Fruit fly (Drosophila melanogaster): ENCODE data around the gene CTCF.

Gene CTCF

DNA sequence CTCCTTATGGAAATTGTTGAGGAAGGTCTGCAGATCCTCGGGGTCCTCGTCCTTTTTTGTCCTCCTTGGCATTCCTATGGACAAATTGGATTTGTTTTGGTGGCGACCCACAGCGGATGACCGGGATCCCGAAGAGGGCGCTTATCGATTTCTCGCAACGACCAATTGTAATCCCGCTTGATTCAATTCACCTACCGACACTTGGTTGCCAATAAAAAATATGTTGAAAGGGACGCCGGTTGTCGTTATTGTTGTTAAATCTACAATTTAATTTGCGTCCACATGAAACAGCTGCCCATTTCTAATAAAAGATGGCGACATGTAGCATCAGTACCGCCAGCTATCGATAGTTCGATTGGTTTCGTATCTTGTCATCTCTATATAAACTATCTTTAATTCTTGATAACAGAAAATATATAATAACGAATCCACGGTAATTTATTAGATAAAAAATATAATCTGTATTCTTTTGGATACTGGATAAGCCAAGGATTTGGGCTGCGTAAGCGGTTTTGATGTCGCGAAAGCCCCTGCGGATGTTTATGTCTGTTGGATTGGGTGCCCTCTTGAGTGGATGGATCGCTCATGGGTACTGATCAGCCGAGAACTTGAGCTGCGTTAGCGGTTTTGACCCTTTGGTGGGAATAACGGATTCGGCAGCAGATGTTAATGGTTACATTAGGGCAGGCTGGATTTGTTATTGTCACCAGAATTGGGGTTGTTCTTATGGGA, at the start of gene CTCF (continued):
- peak; percentile 16 for TF ChIP-seq dmrt99B (tag; optimal IDR thresholded peaks at IDR 0.05)
- TF ChIP-seq CG11398 (GFP tag; optimal IDR thresholded peaks at IDR 0.05), result peak; percentile 3
- 0 out of 2 replicates have a peak, but pooled peaks have one; percentile 8 for TF ChIP-seq seq (GFP tag; IDR thresholded peaks at IDR 0.05)
- TF ChIP-seq Camta (GFP tag; optimal IDR thresholded peaks at IDR 0.05), result peak; percentile 19
- TF ChIP-seq CG6654 (GFP tag; optimal IDR thresholded peaks at IDR 0.05), result peak; percentile 29
- TF ChIP-seq YL-1 (GFP tag; optimal IDR thresholded peaks at IDR 0.05), result peak; percentile 87
- peak; percentile 6; the same call in 1 of the 4 replicates for TF ChIP-seq Gug (GFP tag; IDR thresholded peaks at IDR 0.05)
- peak; percentile 5 for TF ChIP-seq Bteb2 (GFP tag; optimal IDR thresholded peaks at IDR 0.05)
- TF ChIP-seq CG12659 (GFP tag; optimal IDR thresholded peaks at IDR 0.05), result peak; percentile 77
- TF ChIP-seq CG10267 (tag; optimal IDR thresholded peaks at IDR 0.05), result peak; percentile 62
- peak; percentile 7 for TF ChIP-seq CG18619 (GFP tag; optimal IDR thresholded peaks at IDR 0.05)
- peak; percentile 36 for TF ChIP-seq CG9876 (GFP tag; optimal IDR thresholded peaks at IDR 0.05)
- TF ChIP-seq CG10147 (GFP tag; optimal IDR thresholded peaks at IDR 0.05), result peak; percentile 32
- peak; percentile 50; the same call in 1 of the 2 replicates for TF ChIP-seq nerfin-2 (GFP tag; IDR thresholded peaks at IDR 0.05; ENCODE audit: partially characterized antibody)
- peak; percentile 16 for TF ChIP-seq ewg (GFP tag; optimal IDR thresholded peaks at IDR 0.05)
- TF ChIP-seq chinmo (GFP tag; IDR thresholded peaks at IDR 0.05; ENCODE audit: partially characterized antibody), result 0 out of 4 replicates have a peak, but pooled peaks have one; percentile 50
- TF ChIP-seq CG13296 (GFP tag; optimal IDR thresholded peaks at IDR 0.05), result peak; percentile 37
- peak; percentile 41 for TF ChIP-seq Dad (GFP tag; optimal IDR thresholded peaks at IDR 0.05)
- peak; percentile 37 for TF ChIP-seq CG13775 (GFP tag; optimal IDR thresholded peaks at IDR 0.05)
- TF ChIP-seq Taf1 (GFP tag; IDR thresholded peaks at IDR 0.05), result no peak
- TF ChIP-seq Abd-B (GFP tag; optimal IDR thresholded peaks at IDR 0.05), result peak; percentile 14
- TF ChIP-seq BtbVII (GFP tag; optimal IDR thresholded peaks at IDR 0.05), result peak; percentile 32
- TF ChIP-seq BEAF-32 (GFP tag; optimal IDR thresholded peaks at IDR 0.05), result peak; percentile 85
- TF ChIP-seq slp2 (GFP tag; optimal IDR thresholded peaks at IDR 0.05), result peak; percentile 39
- TF ChIP-seq CG4424 (GFP tag; optimal IDR thresholded peaks at IDR 0.05), result peak; percentile 43
- TF ChIP-seq ken (GFP tag; IDR thresholded peaks at IDR 0.05), result no peak
- peak; percentile 51 for TF ChIP-seq Dp (GFP tag; optimal IDR thresholded peaks at IDR 0.05)
- TF ChIP-seq CG11247 (GFP tag; IDR thresholded peaks at IDR 0.05), result peak; percentile 45; the same call in 1 of the 2 replicates
- peak; percentile 17 for TF ChIP-seq CG1647 (GFP tag; optimal IDR thresholded peaks at IDR 0.05)
- TF ChIP-seq kah (GFP tag; optimal IDR thresholded peaks at IDR 0.05), result no peak
- no peak for TF ChIP-seq sens-2 (GFP tag; IDR thresholded peaks at IDR 0.05)
- peak; percentile 30 for TF ChIP-seq Sry-β (GFP tag; optimal IDR thresholded peaks at IDR 0.05)
- peak; percentile 33 for TF ChIP-seq Mes4 (GFP tag; optimal IDR thresholded peaks at IDR 0.05)
- TF ChIP-seq CG8089 (GFP tag; optimal IDR thresholded peaks at IDR 0.05), result peak; percentile 2
- TF ChIP-seq CG15601 (tag; optimal IDR thresholded peaks at IDR 0.05), result peak; percentile 34
- TF ChIP-seq NFAT (GFP tag; IDR thresholded peaks at IDR 0.05), result peak; percentile 66
- no peak for TF ChIP-seq eyg (GFP tag; optimal IDR thresholded peaks at IDR 0.05)
- TF ChIP-seq lov (optimal IDR thresholded peaks at IDR 0.05), result no peak
- TF ChIP-seq lov (GFP tag; IDR thresholded peaks at IDR 0.05), result 0 out of 3 replicates have a peak, but pooled peaks have one; percentile 10
- no peak for TF ChIP-seq abd-A (tag; optimal IDR thresholded peaks at IDR 0.05)
- peak; percentile 49 for TF ChIP-seq Tbp (GFP tag; optimal IDR thresholded peaks at IDR 0.05)
- TF ChIP-seq ase (GFP tag; IDR thresholded peaks at IDR 0.05), result 0 out of 3 replicates have a peak, but pooled peaks have one; percentile 38
- TF ChIP-seq pan (optimal IDR thresholded peaks at IDR 0.05), result no peak
- TF ChIP-seq pan (GFP tag; optimal IDR thresholded peaks at IDR 0.05 in 1 of 2, IDR thresholded peaks at IDR 0.05 in 1 of 2), result peak in 1 of 2 experiments; percentile 68
- peak; percentile 19 for TF ChIP-seq CG17385 (GFP tag; optimal IDR thresholded peaks at IDR 0.05)
- TF ChIP-seq knrl (GFP tag; IDR thresholded peaks at IDR 0.05; ENCODE audit: partially characterized antibody), result peak; percentile 82
- TF ChIP-seq CG4360 (GFP tag; IDR thresholded peaks at IDR 0.05), result no peak
- peak; percentile 52 for TF ChIP-seq CG2120 (GFP tag; optimal IDR thresholded peaks at IDR 0.05)
- TF ChIP-seq gem (tag; optimal IDR thresholded peaks at IDR 0.05), result no peak
